Worm (Caenorhabditis elegans) whole organism, late embryonic: ENCODE measurements around the gene K08H2.4.

Experiments
- T23F11.4 ChIP-seq: fragments of 200-800 bp; sonication (Bioruptor generic); optimal IDR thresholded peaks from 2 replicates; lab custom pipeline; 2018; ENCODE audit warnings: mild to moderate bottlenecking, missing genetic modification characterization, missing compliant biosample characterization
- ama-1 ChIP-seq: fragments of 150-350 bp; optimal IDR thresholded peaks from 2 replicates; lab custom pipeline; 2014
- ceh-14 ChIP-seq: sonication (generic microtip); optimal IDR thresholded peaks from 2 replicates; lab custom pipeline; 2016; ENCODE audit warnings: missing genotype, missing genetic modification characterization, missing compliant biosample characterization
- ceh-19 ChIP-seq: fragments of 200-800 bp; sonication (Bioruptor generic); optimal IDR thresholded peaks from 2 replicates; lab custom pipeline; 2018; ENCODE audit warnings: mild to moderate bottlenecking, missing genetic modification characterization, missing compliant biosample characterization
- ceh-2 ChIP-seq: sonication (generic microtip); optimal IDR thresholded peaks from 2 replicates; lab custom pipeline; 2016; ENCODE audit warnings: missing genotype, missing genetic modification characterization, missing compliant biosample characterization
- fkh-10 ChIP-seq: fragments of 150-350 bp; optimal IDR thresholded peaks from 2 replicates; lab custom pipeline; 2014; ENCODE audit warnings: missing biosample characterization, missing genetic modification reagents, missing genetic modification characterization
- hlh-6 ChIP-seq: sonication (generic microtip); optimal IDR thresholded peaks from 2 replicates; lab custom pipeline; 2016; ENCODE audit warnings: missing genotype, missing genetic modification characterization, missing compliant biosample characterization
- pag-3 ChIP-seq: sonication (generic microtip); optimal IDR thresholded peaks from 2 replicates; lab custom pipeline; 2016; ENCODE audit warnings: missing compliant biosample characterization, missing genetic modification characterization, borderline replicate concordance
- pax-1 ChIP-seq: fragments of 150-350 bp; optimal IDR thresholded peaks from 2 replicates; lab custom pipeline; 2014; ENCODE audit warnings: missing biosample characterization, missing genetic modification characterization
- pha-4 ChIP-seq: fragments of 150-350 bp; optimal IDR thresholded peaks from 2 replicates; lab custom pipeline; 2018; ENCODE audit warnings: missing biosample characterization, missing genetic modification reagents, missing genetic modification characterization
- pqm-1 ChIP-seq: sonication (generic microtip); optimal IDR thresholded peaks from 2 replicates; lab custom pipeline; 2016; ENCODE audit warnings: missing genetic modification characterization, missing compliant biosample characterization
- zip-5 ChIP-seq: sonication (generic microtip); optimal IDR thresholded peaks from 2 replicates; lab custom pipeline; 2016; ENCODE audit warnings: missing genetic modification characterization, missing compliant biosample characterization

ce11 chrX:13200312-13200711 lies 38.0 kb upstream of the K08H2.4 start:
- TF ChIP-seq zip-5 (no peak), ama-1 (lab: Kevin White, UChicago) (no peak), ceh-14 (tag; lab: Kevin White, UChicago) (no peak), pha-4 (no peak), fkh-10 (GFP tag; lab: Kevin White, UChicago) (no peak), T23F11.4 (GFP tag; lab: Kevin White, UChicago) (no peak), pqm-1 (tag; lab: Kevin White, UChicago) (no peak), pax-1 (tag; lab: Kevin White, UChicago) (no peak), pag-3 (tag; lab: Kevin White, UChicago) (no peak), ceh-2 (tag; lab: Kevin White, UChicago) (no peak), ceh-19 (no peak), hlh-6 (tag; lab: Kevin White, UChicago) (no peak)
